Worm (Caenorhabditis elegans) whole organism, early embryonic: ENCODE results near the gene F01D5.2.

Experiments used
- B0310.2 ChIP-seq: sonication (generic microtip); optimal IDR thresholded peaks from 2 replicates; lab custom pipeline; 2016; ENCODE audit warnings: mild to moderate bottlenecking, missing genetic modification characterization, missing compliant biosample characterization
- F13C5.2 ChIP-seq: sonication (generic microtip); optimal IDR thresholded peaks from 2 replicates; lab custom pipeline; 2017; ENCODE audit warnings: mild to moderate bottlenecking, missing genetic modification characterization, inconsistent platforms, missing compliant biosample characterization
- aly-1 ChIP-seq: sonication (generic microtip); optimal IDR thresholded peaks from 2 replicates; lab custom pipeline; 2016; ENCODE audit warnings: missing genetic modification characterization, missing compliant biosample characterization
- ama-1 ChIP-seq: fragments of 150-350 bp; optimal IDR thresholded peaks from 2 replicates; lab custom pipeline; 2014
- ceh-13 ChIP-seq: fragments of 200-800 bp; sonication (Bioruptor generic); optimal IDR thresholded peaks from 2 replicates; lab custom pipeline; 2018; ENCODE audit warnings: mild to moderate bottlenecking, missing genetic modification characterization, missing compliant biosample characterization
- ceh-36 ChIP-seq: sonication (generic microtip); optimal IDR thresholded peaks from 2 replicates; lab custom pipeline; 2016; ENCODE audit warnings: missing genetic modification characterization, inconsistent platforms, missing compliant biosample characterization
- ets-7 ChIP-seq: sonication (generic microtip); optimal IDR thresholded peaks from 2 replicates; lab custom pipeline; 2016; ENCODE audit warnings: missing genotype, missing genetic modification characterization, missing compliant biosample characterization
- flt-1 ChIP-seq: fragments of 200-800 bp; sonication (Bioruptor generic); IDR thresholded peaks from 2 replicates; pipeline ENCODE4 v1.3.6; 2022; ENCODE audit warnings: missing genetic modification characterization, missing compliant biosample characterization
- hmbx-1 ChIP-seq: sonication (generic microtip); optimal IDR thresholded peaks from 2 replicates; lab custom pipeline; 2016; ENCODE audit warnings: mild to moderate bottlenecking, missing genetic modification characterization, missing compliant biosample characterization
- hmg-4 ChIP-seq: fragments of 200-800 bp; sonication (Bioruptor generic); optimal IDR thresholded peaks from 2 replicates; lab custom pipeline; 2018; ENCODE audit warnings: mild to moderate bottlenecking, missing genetic modification characterization, missing compliant biosample characterization
- hnd-1 ChIP-seq: sonication (generic microtip); optimal IDR thresholded peaks from 2 replicates; lab custom pipeline; 2016; ENCODE audit warnings: missing genetic modification characterization, missing compliant biosample characterization
- pes-1 ChIP-seq: fragments of 200-800 bp; sonication (Bioruptor generic); IDR thresholded peaks from 2 replicates; pipeline ENCODE4 v1.3.6; 2022; ENCODE audit warnings: missing genetic modification reagents, missing genetic modification characterization, missing compliant biosample characterization
- scrt-1 ChIP-seq: fragments of 200-800 bp; sonication (Bioruptor generic); IDR thresholded peaks from 2 replicates; pipeline ENCODE4 v1.3.6; 2022; ENCODE audit warnings: missing genetic modification characterization, missing compliant biosample characterization
- sea-1 ChIP-seq: fragments of 200-800 bp; sonication (Bioruptor generic); conservative IDR thresholded peaks from 2 replicates; pipeline ENCODE4 v1.3.6; 2022; ENCODE audit warnings: missing genetic modification characterization, missing compliant biosample characterization
- tbx-11 ChIP-seq: fragments of 200-800 bp; sonication (Bioruptor generic); IDR thresholded peaks from 2 replicates; pipeline ENCODE4 v1.3.6; 2022; ENCODE audit warnings: missing genetic modification characterization, missing compliant biosample characterization
- tbx-37 ChIP-seq: fragments of 200-800 bp; sonication (Bioruptor generic); conservative IDR thresholded peaks from 2 replicates; pipeline ENCODE4 v1.3.6; 2022; ENCODE audit warnings: missing genetic modification reagents, missing genetic modification characterization, missing compliant biosample characterization
- tra-4 ChIP-seq: sonication (generic microtip); optimal IDR thresholded peaks from 2 replicates; lab custom pipeline; 2017; ENCODE audit warnings: missing genetic modification characterization, missing compliant biosample characterization

The F01D5.2 gene

ce11 chrII:13956529-13956928, 42.3 kb downstream of the F01D5.2 start:
- TF ChIP-seq hmg-4 (GFP tag; lab: Kevin White, UChicago) (no peak), hmbx-1 (no peak), ceh-36 (tag; lab: Kevin White, UChicago) (no peak), ets-7 (tag; lab: Kevin White, UChicago) (no peak), ceh-13 (no peak), sea-1 (GFP tag; lab: Robert Waterston, UW) (no peak), scrt-1 (GFP tag; lab: Robert Waterston, UW) (no peak), F13C5.2 (tag; lab: Kevin White, UChicago) (no peak), tbx-37 (no peak), B0310.2 (tag; lab: Kevin White, UChicago) (no peak), pes-1 (GFP tag; lab: Robert Waterston, UW) (no peak), hnd-1 (tag; lab: Kevin White, UChicago) (no peak), tra-4 (no peak), ama-1 (no peak), aly-1 (tag; lab: Kevin White, UChicago) (no peak), flt-1 (GFP tag; lab: Robert Waterston, UW) (no peak), tbx-11 (GFP tag; lab: Robert Waterston, UW) (no peak)

DNA sequence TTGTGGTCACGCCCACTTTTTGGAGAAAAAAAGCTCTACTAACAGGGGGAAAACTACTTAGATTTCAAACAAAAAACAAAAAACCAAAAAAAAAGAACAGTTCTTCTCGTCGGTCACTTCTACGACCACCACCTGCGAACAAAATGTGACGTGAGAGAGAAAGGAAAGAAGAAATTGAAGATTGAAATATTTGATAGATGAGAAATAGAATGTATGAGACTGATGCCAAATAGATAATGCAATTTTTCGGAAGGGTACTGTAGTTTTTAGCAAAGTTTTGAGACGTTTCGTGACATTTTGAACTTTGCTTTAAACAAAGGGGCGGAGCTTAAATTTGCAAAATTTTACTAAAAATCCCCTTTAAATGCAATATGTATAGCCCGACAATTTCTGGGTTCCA, 43.9 kb downstream of the F01D5.2 start:
- TF ChIP-seq F13C5.2 (tag; lab: Kevin White, UChicago) (no peak), pes-1 (GFP tag; lab: Robert Waterston, UW) (no peak), scrt-1 (GFP tag; lab: Robert Waterston, UW) (no peak), hmg-4 (GFP tag; lab: Kevin White, UChicago) (no peak), tbx-37 (no peak), tbx-11 (GFP tag; lab: Robert Waterston, UW) (no peak), ama-1 (no peak), sea-1 (GFP tag; lab: Robert Waterston, UW) (no peak), ceh-13 (no peak), ets-7 (tag; lab: Kevin White, UChicago) (no peak), hnd-1 (tag; lab: Kevin White, UChicago) (no peak), flt-1 (GFP tag; lab: Robert Waterston, UW) (no peak), hmbx-1 (no peak), ceh-36 (tag; lab: Kevin White, UChicago) (no peak), aly-1 (tag; lab: Kevin White, UChicago) (no peak), B0310.2 (tag; lab: Kevin White, UChicago) (no peak), tra-4 (no peak)

- TF ChIP-seq ceh-13 (no peak), scrt-1 (GFP tag; lab: Robert Waterston, UW) (no peak), ceh-36 (tag; lab: Kevin White, UChicago) (no peak), B0310.2 (tag; lab: Kevin White, UChicago) (no peak), pes-1 (GFP tag; lab: Robert Waterston, UW) (no peak), hmbx-1 (no peak), hnd-1 (tag; lab: Kevin White, UChicago) (no peak), sea-1 (GFP tag; lab: Robert Waterston, UW) (no peak), tbx-11 (GFP tag; lab: Robert Waterston, UW) (no peak)
These were observed 44.8 kb downstream of the F01D5.2 start for ce11 chrII:13954077-13954476.

ce11 chrII:13951986-13952385, 46.9 kb downstream of the F01D5.2 start:
- TF ChIP-seq sea-1 (GFP tag; lab: Robert Waterston, UW) = no peak
- no peak for TF ChIP-seq pes-1 (GFP tag; lab: Robert Waterston, UW)
- no peak for TF ChIP-seq tbx-37
- TF ChIP-seq B0310.2 (tag; lab: Kevin White, UChicago) = no peak
- no peak for TF ChIP-seq ama-1
- TF ChIP-seq ceh-13 = no peak
- no peak for TF ChIP-seq hmg-4 (GFP tag; lab: Kevin White, UChicago)
- TF ChIP-seq tra-4 = no peak
- TF ChIP-seq tbx-11 (GFP tag; lab: Robert Waterston, UW) = no peak
- no peak for TF ChIP-seq hnd-1 (tag; lab: Kevin White, UChicago)
- TF ChIP-seq aly-1 (tag; lab: Kevin White, UChicago) = no peak
- TF ChIP-seq ets-7 (tag; lab: Kevin White, UChicago) = no peak
- TF ChIP-seq hmbx-1 = no peak
- TF ChIP-seq ceh-36 (tag; lab: Kevin White, UChicago) = no peak
- no peak for TF ChIP-seq F13C5.2 (tag; lab: Kevin White, UChicago)
- no peak for TF ChIP-seq flt-1 (GFP tag; lab: Robert Waterston, UW)
- TF ChIP-seq scrt-1 (GFP tag; lab: Robert Waterston, UW) = no peak

DNA sequence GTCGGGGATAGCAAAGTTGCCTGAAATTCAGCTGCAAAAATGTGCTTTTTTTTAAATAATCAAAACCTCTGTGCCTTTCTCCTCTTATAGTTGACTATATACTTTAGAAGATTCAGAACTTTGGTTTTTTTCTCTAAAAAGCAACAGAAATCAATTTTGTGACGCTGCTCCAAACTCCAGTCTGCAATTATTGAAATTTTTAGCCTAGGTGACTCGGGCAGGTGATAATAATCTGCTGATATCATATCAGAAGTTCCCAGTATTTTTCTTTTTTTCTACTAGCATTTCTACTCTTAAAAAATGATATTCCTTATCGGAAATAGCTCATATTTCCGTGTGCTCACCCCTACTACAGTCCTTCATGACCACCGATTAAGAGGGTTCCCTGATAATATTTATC, 49.6 kb downstream of the F01D5.2 start, which contains the start of gene sre-44:
sre-44 (plus strand) TSS at position 301 of the 400 bp plus-strand sequence.
- TF ChIP-seq scrt-1 (GFP tag; lab: Robert Waterston, UW) (no peak), F13C5.2 (tag; lab: Kevin White, UChicago) (no peak), tbx-11 (GFP tag; lab: Robert Waterston, UW) (no peak), pes-1 (GFP tag; lab: Robert Waterston, UW) (no peak)
